Worm (Caenorhabditis elegans): ENCODE results near the gene F08F1.4.

Gene F08F1.4

ce11 chrX:8413130-8413529 lies at the start of gene F08F1.4:
Gene F08F1.4 (plus strand): TSS chrX:8413430.
- TF ChIP-seq nhr-23 (tag; optimal IDR thresholded peaks at IDR 0.05) (no peak), elt-1 (tag; optimal IDR thresholded peaks at IDR 0.05) (no peak), mdl-1 (tag; optimal IDR thresholded peaks at IDR 0.05) (no peak), nhr-10 (tag; optimal IDR thresholded peaks at IDR 0.05) (no peak), unc-55 (GFP tag; optimal IDR thresholded peaks at IDR 0.05) (no peak), mab-5 (tag; optimal IDR thresholded peaks at IDR 0.05) (no peak), nhr-77 (tag; optimal IDR thresholded peaks at IDR 0.05) (no peak), lin-11 (tag; optimal IDR thresholded peaks at IDR 0.05) (no peak), ama-1 (optimal IDR thresholded peaks at IDR 0.05) (no peak), nhr-11 (tag; optimal IDR thresholded peaks at IDR 0.05) (no peak), elt-3 (tag; optimal IDR thresholded peaks at IDR 0.05) (no peak), aly-2 (tag; optimal IDR thresholded peaks at IDR 0.05) (no peak), mbf-1 (tag; optimal IDR thresholded peaks at IDR 0.05) (no peak), ztf-1 (GFP tag; conservative IDR thresholded peaks at IDR 0.05) (no peak), R02D3.7 (tag; optimal IDR thresholded peaks at IDR 0.05) (no peak), zag-1 (tag; optimal IDR thresholded peaks at IDR 0.05) (no peak), nhr-6 (tag; optimal IDR thresholded peaks at IDR 0.05) (no peak)

- TF ChIP-seq unc-55 (GFP tag; optimal IDR thresholded peaks at IDR 0.05), result no peak
- no peak for TF ChIP-seq nhr-25 (tag; optimal IDR thresholded peaks at IDR 0.05)
- TF ChIP-seq mab-5 (tag; optimal IDR thresholded peaks at IDR 0.05), result no peak
- TF ChIP-seq sem-4 (tag; optimal IDR thresholded peaks at IDR 0.05), result no peak
Observed at ce11 chrX:8367553-8367952, 45.7 kb upstream of the F08F1.4 start, which contains the start of gene F40B5.2. Gene F40B5.2 (plus strand): TSS chrX:8367853.

- no peak for TF ChIP-seq dmd-4 (tag; optimal IDR thresholded peaks at IDR 0.05)
- TF ChIP-seq nhr-77 (tag; optimal IDR thresholded peaks at IDR 0.05), result no peak
- TF ChIP-seq nhr-12 (tag; optimal IDR thresholded peaks at IDR 0.05), result no peak
- peak; percentile 85 for TF ChIP-seq F13H6.1 (tag; optimal IDR thresholded peaks at IDR 0.05)
- TF ChIP-seq unc-55 (GFP tag; optimal IDR thresholded peaks at IDR 0.05), result peak; percentile 88
- TF ChIP-seq ztf-11 (tag; optimal IDR thresholded peaks at IDR 0.05), result no peak
- TF ChIP-seq nhr-129 (tag; optimal IDR thresholded peaks at IDR 0.05), result peak; percentile 80
- no peak for TF ChIP-seq aly-2 (tag; optimal IDR thresholded peaks at IDR 0.05)
- no peak for TF ChIP-seq mbf-1 (tag; optimal IDR thresholded peaks at IDR 0.05)
- no peak for TF ChIP-seq ama-1 (optimal IDR thresholded peaks at IDR 0.05)
- no peak for TF ChIP-seq ZK546.5 (tag; optimal IDR thresholded peaks at IDR 0.05)
- no peak for TF ChIP-seq ztf-4 (tag; optimal IDR thresholded peaks at IDR 0.05)
- peak; percentile 67 for TF ChIP-seq crh-2 (tag; optimal IDR thresholded peaks at IDR 0.05)
- peak; percentile 11 for TF ChIP-seq zag-1 (tag; optimal IDR thresholded peaks at IDR 0.05)
- no peak for TF ChIP-seq elt-3 (tag; optimal IDR thresholded peaks at IDR 0.05)
- TF ChIP-seq lin-11 (tag; optimal IDR thresholded peaks at IDR 0.05), result peak; percentile 64
- TF ChIP-seq nhr-11 (tag; optimal IDR thresholded peaks at IDR 0.05), result no peak
- no peak for TF ChIP-seq snpc-4 (tag; optimal IDR thresholded peaks at IDR 0.05)
- peak; percentile 36 for TF ChIP-seq nhr-6 (tag; optimal IDR thresholded peaks at IDR 0.05)
- no peak for TF ChIP-seq elt-1 (tag; optimal IDR thresholded peaks at IDR 0.05)
- peak; percentile 84 for TF ChIP-seq sma-9 (GFP tag; optimal IDR thresholded peaks at IDR 0.05)
- TF ChIP-seq sma-9 (tag; optimal IDR thresholded peaks at IDR 0.05), result no peak
- no peak for TF ChIP-seq unc-62 (GFP tag; optimal IDR thresholded peaks at IDR 0.05)
- peak; percentile 77 for TF ChIP-seq gmeb-1 (tag; optimal IDR thresholded peaks at IDR 0.05)
- peak; percentile 74 for TF ChIP-seq lin-13 (GFP tag; optimal IDR thresholded peaks at IDR 0.05)
- TF ChIP-seq peb-1 (tag; optimal IDR thresholded peaks at IDR 0.05), result no peak
- no peak for TF ChIP-seq Y55F3AM.14 (GFP tag; optimal IDR thresholded peaks at IDR 0.05)
- TF ChIP-seq lin-39 (tag; optimal IDR thresholded peaks at IDR 0.05), result no peak
- TF ChIP-seq R02D3.7 (tag; optimal IDR thresholded peaks at IDR 0.05), result no peak
- TF ChIP-seq mab-5 (tag; optimal IDR thresholded peaks at IDR 0.05), result peak; percentile 33
- TF ChIP-seq egl-27 (tag; optimal IDR thresholded peaks at IDR 0.05), result peak; percentile 78
- peak; percentile 63 to 83 for TF ChIP-seq lsy-2 (tag; optimal IDR thresholded peaks at IDR 0.05)
- no peak for TF ChIP-seq skn-1 (tag; optimal IDR thresholded peaks at IDR 0.05)
- TF ChIP-seq nhr-25 (tag; optimal IDR thresholded peaks at IDR 0.05), result no peak
- peak; percentile 27 for TF ChIP-seq nhr-21 (tag; optimal IDR thresholded peaks at IDR 0.05)
- peak; percentile 60 for TF ChIP-seq sem-4 (tag; optimal IDR thresholded peaks at IDR 0.05)
- no peak for TF ChIP-seq nhr-23 (tag; optimal IDR thresholded peaks at IDR 0.05)
- peak; percentile 86 for TF ChIP-seq fos-1 (tag; optimal IDR thresholded peaks at IDR 0.05)
- TF ChIP-seq alr-1 (tag; optimal IDR thresholded peaks at IDR 0.05), result no peak
- no peak for TF ChIP-seq blmp-1 (tag; optimal IDR thresholded peaks at IDR 0.05; ENCODE audit: insufficient read depth)
- no peak for TF ChIP-seq unc-39 (tag; optimal IDR thresholded peaks at IDR 0.05)
- TF ChIP-seq ztf-1 (GFP tag; conservative IDR thresholded peaks at IDR 0.05), result no peak
- peak; percentile 80 for TF ChIP-seq C34F6.9 (tag; optimal IDR thresholded peaks at IDR 0.05)
- peak in 1 of 2 experiments; percentile 19 for TF ChIP-seq mdl-1 (tag; optimal IDR thresholded peaks at IDR 0.05)
- TF ChIP-seq nhr-10 (tag; optimal IDR thresholded peaks at IDR 0.05), result peak; percentile 34
- no peak for TF ChIP-seq ceh-16 (tag; optimal IDR thresholded peaks at IDR 0.05)
- TF ChIP-seq ceh-82 (tag; optimal IDR thresholded peaks at IDR 0.05), result peak; percentile 0
- no peak for TF ChIP-seq nhr-237 (tag; optimal IDR thresholded peaks at IDR 0.05)
Observed at ce11 chrX:8368210-8368609, 45.0 kb upstream of the F08F1.4 start.

Measured in whole organism, L2 larva.